Fruit fly (Drosophila melanogaster) whole organism, pupa: ENCODE results near the gene ph-d.

Experiments
- CG10348 ChIP-seq: fragments of 200-800 bp; sonication (Bioruptor generic); IDR thresholded peaks from 2 replicates; pipeline ENCODE4 v1.3.6; 2022; ENCODE audit warnings: missing biosample characterization, missing genetic modification characterization
- fd96Ca ChIP-seq: fragments of 200-800 bp; sonication (Bioruptor generic); IDR thresholded peaks from 3 replicates; pipeline ENCODE4 v1.3.6; 2022; ENCODE audit warnings: missing biosample characterization, missing genetic modification characterization

DNA sequence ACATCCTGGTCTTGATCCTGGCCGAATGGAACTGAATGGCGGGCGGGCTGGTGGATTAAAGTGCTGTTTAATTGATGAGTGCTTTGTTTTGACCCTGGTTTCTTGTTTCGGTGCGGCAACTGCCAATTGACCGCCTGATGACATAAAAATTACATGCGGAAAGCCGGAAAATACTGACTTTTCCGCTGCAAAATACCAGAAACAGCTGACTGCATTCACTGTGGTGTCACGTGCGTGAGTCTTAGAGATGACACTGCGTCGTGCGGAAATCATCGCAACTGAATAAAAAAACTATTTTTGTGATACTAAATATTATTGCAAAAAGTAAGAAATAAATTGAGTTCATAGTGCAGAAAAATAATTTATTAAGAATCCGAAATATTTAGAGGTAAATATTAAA, 26.4 kb upstream of the ph-d start, which contains the start of gene bcn92:
- TF ChIP-seq fd96Ca (no peak; the same call in 2 of the 3 replicates), CG10348 (no peak)
